Worm (Caenorhabditis elegans): ENCODE results near the gene Y66H1A.8.

DNA sequence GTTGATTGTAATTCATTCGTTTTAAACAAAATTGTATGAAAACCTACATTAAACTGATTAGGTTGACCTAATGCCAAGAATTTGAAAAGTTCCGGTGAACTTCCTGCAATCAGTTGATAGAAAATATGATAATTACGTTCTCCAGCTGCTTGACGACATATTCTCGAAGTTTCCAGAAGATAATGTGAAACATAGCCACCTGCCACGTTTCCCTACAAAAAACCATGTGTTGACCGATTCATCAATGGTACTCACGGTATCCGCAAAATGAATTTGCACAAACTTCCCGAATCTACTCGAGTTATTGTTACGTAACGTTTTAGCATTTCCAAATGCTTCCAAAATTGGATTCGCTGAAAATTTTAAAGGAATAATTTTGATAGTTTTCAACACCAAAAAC, 16.3 kb downstream of the Y66H1A.8 start:
- TF ChIP-seq pha-4 (GFP tag; IDR thresholded peaks at IDR 0.05) (no peak), pha-4 (tag; optimal IDR thresholded peaks at IDR 0.05) (no peak), unc-62 (GFP tag; optimal IDR thresholded peaks at IDR 0.05 in 1 of 2) (no peak), unc-62 (tag; optimal IDR thresholded peaks at IDR 0.05) (no peak), aha-1 (tag) (peak; percentile 91), zag-1 (tag; optimal IDR thresholded peaks at IDR 0.05) (no peak), arid-1 (GFP tag; conservative IDR thresholded peaks at IDR 0.05) (no peak)
